Worm (Caenorhabditis elegans) whole organism, L1 larva: ENCODE measurements around the gene Y17G9A.3.

ENCODE experiments used
- ama-1 ChIP-seq: fragments of 150-350 bp; optimal IDR thresholded peaks from 2 replicates; lab custom pipeline; 2014
- blmp-1 ChIP-seq: fragments of 150-350 bp; optimal IDR thresholded peaks from 2 replicates; lab custom pipeline; 2014; ENCODE audit warnings: missing biosample characterization, missing genetic modification characterization
- elt-2 ChIP-seq: sonication (generic microtip); optimal IDR thresholded peaks from 2 replicates; lab custom pipeline; 2016; ENCODE audit warnings: missing genetic modification characterization, mild to moderate bottlenecking, inconsistent platforms, missing compliant biosample characterization, missing genetic modification reagents
- ets-5 ChIP-seq: fragments of 200-800 bp; sonication (Bioruptor generic); IDR thresholded peaks from 2 replicates; pipeline ENCODE4 v1.3.6; 2022; ENCODE audit warnings: missing genetic modification characterization, missing compliant biosample characterization
- jun-1 ChIP-seq: fragments of 150-350 bp; optimal IDR thresholded peaks from 2 replicates; lab custom pipeline; 2014; ENCODE audit warnings: missing biosample characterization, missing genetic modification reagents, missing genetic modification characterization
- lin-13 ChIP-seq: fragments of 150-350 bp; optimal IDR thresholded peaks from 2 replicates; lab custom pipeline; 2014; ENCODE audit warnings: missing biosample characterization, missing genetic modification reagents, missing genetic modification characterization
- lin-15B ChIP-seq: fragments of 150-350 bp; sonication (generic microtip); optimal IDR thresholded peaks from 3 replicates; lab custom pipeline; 2014; ENCODE audit warnings: missing biosample characterization, missing genetic modification characterization
- lin-39 ChIP-seq: fragments of 150-350 bp; optimal IDR thresholded peaks from 2 replicates; lab custom pipeline; 2014; ENCODE audit warnings: missing biosample characterization, missing genetic modification reagents, missing genetic modification characterization
- mep-1 ChIP-seq: fragments of 150-350 bp; optimal IDR thresholded peaks from 2 replicates; lab custom pipeline; 2014; ENCODE audit warnings: missing biosample characterization, missing genetic modification characterization
- nhr-237 ChIP-seq: fragments of 150-350 bp; optimal IDR thresholded peaks from 2 replicates; lab custom pipeline; 2014; ENCODE audit warnings: missing biosample characterization, missing genetic modification characterization
- nhr-71 ChIP-seq: sonication (generic microtip); optimal IDR thresholded peaks from 2 replicates; lab custom pipeline; 2016; ENCODE audit warnings: mild to moderate bottlenecking, missing genetic modification characterization, moderate library complexity, missing compliant biosample characterization
- snpc-4 ChIP-seq: fragments of 150-350 bp; optimal IDR thresholded peaks from 2 replicates; lab custom pipeline; 2014; ENCODE audit warnings: missing biosample characterization, missing genetic modification characterization
- sptf-1 ChIP-seq: fragments of 150-350 bp; optimal IDR thresholded peaks from 2 replicates; lab custom pipeline; 2014; ENCODE audit warnings: missing biosample characterization, missing genetic modification characterization

DNA sequence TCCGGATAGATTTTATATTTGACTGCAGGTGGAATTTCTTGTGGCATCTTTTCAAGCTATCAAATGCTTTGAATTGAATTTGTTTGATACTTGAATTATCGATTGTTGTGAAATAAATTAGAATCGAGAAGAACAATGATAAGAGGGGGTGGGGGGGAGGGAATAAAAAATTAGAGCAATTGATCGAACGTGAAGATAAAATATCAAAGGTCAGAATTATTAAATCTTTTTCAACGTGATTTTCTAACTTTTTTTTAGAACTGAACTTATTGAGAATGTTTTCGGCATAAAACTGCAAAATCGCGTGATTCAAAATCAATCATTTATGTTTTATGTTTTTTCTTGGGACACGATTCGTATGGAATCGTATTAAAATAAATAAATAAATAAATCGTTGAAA lies 31.3 kb downstream of the Y17G9A.3 start, which contains the start of gene mpz-4:
- TF ChIP-seq elt-2 (no peak), sptf-1 (tag; lab: Kevin White, UChicago) (no peak), snpc-4 (tag; lab: Kevin White, UChicago) (no peak), mep-1 (no peak), lin-13 (GFP tag; lab: Kevin White, UChicago) (no peak), blmp-1 (no peak), lin-15B (no peak), jun-1 (tag; lab: Kevin White, UChicago) (no peak), nhr-237 (tag; lab: Kevin White, UChicago) (no peak), lin-39 (tag; lab: Kevin White, UChicago) (no peak), ama-1 (lab: Kevin White, UChicago) (no peak), nhr-71 (tag; lab: Kevin White, UChicago) (no peak), ets-5 (GFP tag; lab: Robert Waterston, UW) (no peak)
